Worm (Caenorhabditis elegans): Measurements from ENCODE around the gene F35A5.2.

F35A5.2 gene

DNA sequence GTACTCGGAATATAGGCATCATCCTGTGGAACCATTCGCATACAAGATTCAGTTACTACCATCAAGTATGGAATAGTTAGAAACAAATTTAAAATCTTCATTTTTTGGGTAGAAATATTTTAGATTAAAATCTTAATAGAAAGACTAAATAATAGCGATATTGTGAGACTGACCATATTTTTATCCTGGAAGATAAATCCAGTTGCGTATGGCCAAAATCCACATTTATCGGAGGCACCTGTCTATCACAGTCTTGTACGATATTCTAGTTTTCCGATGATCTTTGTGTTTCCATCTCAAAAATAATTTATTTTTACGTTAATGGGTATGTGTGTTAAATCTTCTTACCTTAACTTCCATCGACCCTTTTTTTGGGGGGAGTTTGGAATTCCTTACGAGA lies 40.6 kb upstream of the F35A5.2 start, which contains the start of gene F47B7.3:
Gene F47B7.3, minus strand, starts transcription at position 101 of the 400 bp plus-strand sequence.
- TF ChIP-seq ceh-43 (GFP tag; optimal IDR thresholded peaks at IDR 0.05) = no peak
- TF ChIP-seq drap-1 (GFP tag; optimal IDR thresholded peaks at IDR 0.05) = no peak
- TF ChIP-seq unc-39 (tag; optimal IDR thresholded peaks at IDR 0.05) = no peak
- no peak for TF ChIP-seq lin-13 (tag; optimal IDR thresholded peaks at IDR 0.05)
- no peak for TF ChIP-seq nhr-28 (tag; optimal IDR thresholded peaks at IDR 0.05)
- no peak for TF ChIP-seq snpc-4 (tag; optimal IDR thresholded peaks at IDR 0.05)

DNA sequence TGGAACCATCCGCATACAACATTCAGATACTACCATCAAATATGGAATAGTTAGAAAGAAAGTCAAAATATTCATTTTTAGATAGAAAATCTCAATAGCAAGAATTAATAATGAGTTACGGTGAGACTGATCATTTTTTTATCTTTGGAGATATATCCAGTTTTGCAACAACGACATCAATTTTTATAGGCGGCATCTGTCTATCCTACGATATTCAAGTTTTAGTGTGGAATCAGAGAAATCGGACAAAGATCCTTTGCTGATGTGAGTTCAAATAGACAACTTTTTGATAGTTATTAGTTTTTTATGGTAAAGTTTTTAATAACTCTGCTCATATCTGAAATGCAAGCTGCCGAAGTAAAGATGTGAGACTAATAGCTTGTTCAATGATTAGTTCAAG lies 38.4 kb upstream of the F35A5.2 start, which contains the start of gene F47B7.4:
Gene F47B7.4, minus strand, starts transcription at position 101 of the 400 bp plus-strand sequence.
- no peak for TF ChIP-seq ztf-11 (tag; optimal IDR thresholded peaks at IDR 0.05)
- TF ChIP-seq unc-62 (GFP tag; optimal IDR thresholded peaks at IDR 0.05) = no peak
- TF ChIP-seq mep-1 (tag; optimal IDR thresholded peaks at IDR 0.05) = no peak
- no peak for TF ChIP-seq tbx-8 (GFP tag; optimal IDR thresholded peaks at IDR 0.05)
- no peak for TF ChIP-seq sem-2 (GFP tag; optimal IDR thresholded peaks at IDR 0.05)
- TF ChIP-seq mab-5 (tag; optimal IDR thresholded peaks at IDR 0.05) = no peak
- no peak for TF ChIP-seq elt-3 (tag; optimal IDR thresholded peaks at IDR 0.05)
- no peak for TF ChIP-seq mls-2 (tag; optimal IDR thresholded peaks at IDR 0.05)
- TF ChIP-seq zip-8 (tag; optimal IDR thresholded peaks at IDR 0.05) = no peak
- no peak for TF ChIP-seq nhr-2 (tag; optimal IDR thresholded peaks at IDR 0.05)
- no peak for TF ChIP-seq nhr-28 (tag; optimal IDR thresholded peaks at IDR 0.05)
- TF ChIP-seq blmp-1 (tag; optimal IDR thresholded peaks at IDR 0.05) = no peak
- TF ChIP-seq nhr-12 (tag; optimal IDR thresholded peaks at IDR 0.05) = no peak
- TF ChIP-seq bed-3 (GFP tag; optimal IDR thresholded peaks at IDR 0.05) = no peak

DNA sequence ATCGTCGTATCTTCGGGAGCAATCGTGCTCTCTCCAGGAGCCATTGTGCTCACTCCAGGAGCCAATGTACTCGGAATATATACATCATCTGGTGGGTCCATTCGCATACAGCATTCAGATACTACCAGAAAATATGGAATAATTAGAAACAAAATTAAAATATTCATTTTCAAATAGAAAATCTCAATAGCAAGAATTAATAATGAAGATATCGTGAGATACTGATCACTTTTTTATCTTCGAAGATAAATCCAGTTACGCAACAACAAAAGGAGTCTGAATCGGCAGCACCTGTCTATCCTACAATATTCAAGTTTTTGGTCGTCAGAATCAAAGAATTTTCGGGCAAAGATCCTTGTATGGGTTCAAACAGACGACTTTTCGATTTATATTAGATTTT lies 36.2 kb upstream of the F35A5.2 start, which contains the start of gene F47B7.5:
Gene F47B7.5, minus strand, starts transcription at position 101 of the 400 bp plus-strand sequence.
- TF ChIP-seq bed-3 (GFP tag; optimal IDR thresholded peaks at IDR 0.05) (no peak), ceh-43 (GFP tag; optimal IDR thresholded peaks at IDR 0.05) (no peak), ceh-39 (tag; optimal IDR thresholded peaks at IDR 0.05) (no peak), pha-4 (tag; optimal IDR thresholded peaks at IDR 0.05) (no peak), M03D4.4 (tag; optimal IDR thresholded peaks at IDR 0.05) (no peak), ham-2 (GFP tag; optimal IDR thresholded peaks at IDR 0.05) (no peak), ztf-11 (tag; optimal IDR thresholded peaks at IDR 0.05) (no peak), hlh-1 (tag; optimal IDR thresholded peaks at IDR 0.05) (no peak), elt-1 (tag; optimal IDR thresholded peaks at IDR 0.05; ENCODE audit: borderline replicate concordance, insufficient read depth) (no peak), snpc-4 (tag; optimal IDR thresholded peaks at IDR 0.05) (no peak)

DNA sequence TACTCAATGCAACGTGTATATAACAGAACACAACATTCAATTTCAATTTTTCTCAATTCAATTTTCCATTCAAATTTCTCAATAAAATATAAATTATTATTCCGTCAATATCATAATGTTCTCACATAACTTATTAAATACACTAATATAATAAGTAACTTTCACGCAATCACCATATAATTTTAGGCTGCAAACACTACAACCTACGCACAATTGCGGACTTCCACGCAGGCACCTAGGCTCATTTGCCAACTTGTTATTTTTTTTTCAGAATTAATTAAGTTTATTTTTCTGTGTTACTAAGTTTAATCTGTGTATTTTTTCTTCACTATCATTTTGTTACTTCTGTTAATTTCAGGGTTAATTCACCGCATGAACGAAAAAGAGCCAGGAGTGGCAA lies 32.5 kb upstream of the F35A5.2 start, which contains the start of gene F47B7.2:
Gene F47B7.2, plus strand, starts transcription at position 358 of the 400 bp plus-strand sequence.
- TF ChIP-seq sptf-1 (tag; optimal IDR thresholded peaks at IDR 0.05) = peak; percentile 20
- TF ChIP-seq mep-1 (tag; optimal IDR thresholded peaks at IDR 0.05) = peak; percentile 52
- no peak for TF ChIP-seq unc-62 (GFP tag; optimal IDR thresholded peaks at IDR 0.05)
- TF ChIP-seq ces-1 (GFP tag; optimal IDR thresholded peaks at IDR 0.05) = peak; percentile 91

DNA sequence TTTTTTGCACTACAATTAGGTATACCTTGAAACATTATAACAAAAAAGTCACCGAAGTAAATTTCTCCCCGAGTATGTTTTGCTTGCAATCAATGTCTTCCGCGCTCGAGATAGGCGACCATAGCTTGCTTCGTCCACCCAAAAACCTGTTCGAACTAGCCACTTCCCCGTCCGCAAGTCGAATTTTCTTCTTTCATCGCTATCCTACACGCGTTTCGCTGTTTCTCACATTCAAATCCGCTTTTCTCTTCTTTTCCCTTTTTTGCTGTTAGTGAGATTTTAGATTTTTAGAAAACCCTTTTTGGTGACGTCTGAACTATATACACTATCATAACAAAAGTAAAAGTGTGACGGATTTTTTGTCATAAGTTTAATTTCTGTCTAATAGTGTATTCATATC lies 31.7 kb upstream of the F35A5.2 start:
- peak; percentile 28 for TF ChIP-seq blmp-1 (tag; optimal IDR thresholded peaks at IDR 0.05)
- TF ChIP-seq ztf-11 (tag; optimal IDR thresholded peaks at IDR 0.05) = no peak

DNA sequence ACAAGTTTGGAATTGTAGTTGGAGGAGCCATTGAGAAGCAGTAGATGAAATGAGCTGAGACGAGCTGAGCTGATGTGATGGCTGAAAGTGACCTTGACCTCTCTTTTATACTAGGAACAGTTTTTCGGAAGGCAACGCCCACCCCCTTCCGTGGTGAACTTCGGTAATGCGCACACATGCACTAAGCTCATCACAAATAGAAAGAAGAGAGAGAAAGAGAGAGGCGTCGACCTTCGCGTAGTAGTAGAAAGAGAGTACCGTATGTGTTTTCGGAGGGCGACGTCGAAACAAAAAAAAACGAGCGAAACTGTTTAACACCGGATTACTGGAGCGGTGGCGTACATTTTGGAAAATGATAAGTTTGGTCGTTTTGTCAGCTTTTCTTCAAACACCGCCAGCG lies 23.9 kb upstream of the F35A5.2 start, which contains the start of gene marg-1:
Gene marg-1, minus strand, starts transcription at position 101 of the 400 bp plus-strand sequence.
- TF ChIP-seq bed-3 (GFP tag; optimal IDR thresholded peaks at IDR 0.05) = no peak
- no peak for TF ChIP-seq blmp-1 (tag; optimal IDR thresholded peaks at IDR 0.05)
- no peak for TF ChIP-seq lin-13 (tag; optimal IDR thresholded peaks at IDR 0.05)
- TF ChIP-seq mab-5 (tag; optimal IDR thresholded peaks at IDR 0.05) = no peak
- TF ChIP-seq unc-62 (GFP tag; optimal IDR thresholded peaks at IDR 0.05) = no peak
- no peak for TF ChIP-seq cnd-1 (tag; optimal IDR thresholded peaks at IDR 0.05)

DNA sequence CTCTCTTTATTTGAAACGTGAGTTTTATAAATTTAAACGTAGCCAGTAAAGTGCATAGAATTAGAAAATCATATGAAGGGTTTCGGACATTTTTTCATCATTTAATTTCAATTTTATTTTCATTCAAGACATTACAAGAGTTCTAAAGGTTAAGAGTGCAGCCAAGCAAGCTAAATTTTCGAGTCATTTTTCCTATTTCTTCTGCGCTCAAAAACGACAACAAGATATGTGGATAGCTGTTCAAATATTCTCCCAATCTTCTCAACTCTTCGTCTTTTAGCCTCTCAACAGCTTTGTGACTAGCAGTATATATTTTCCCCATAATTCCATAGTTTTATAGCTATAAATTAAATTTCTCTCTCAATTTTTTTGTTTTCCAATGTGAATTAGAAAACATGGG lies 21.3 kb upstream of the F35A5.2 start:
- TF ChIP-seq mls-2 (tag; optimal IDR thresholded peaks at IDR 0.05) (no peak), ces-1 (GFP tag; optimal IDR thresholded peaks at IDR 0.05) (no peak)

All from whole organism, mixed stage, embryonic.